Worm (Caenorhabditis elegans) whole organism, L1 larva: Measurements from ENCODE around the gene flp-24.
A peak's percentile ranks its signal among the peaks of the same experiment; 100 is the strongest.

ENCODE experiments used
- C16A3.4 ChIP-seq: fragments of 150-350 bp; optimal IDR thresholded peaks from 2 replicates; lab custom pipeline; 2014; ENCODE audit warnings: missing biosample characterization, missing genetic modification characterization
- ama-1 ChIP-seq: fragments of 150-350 bp; optimal IDR thresholded peaks from 2 replicates; lab custom pipeline; 2014
- egl-27 ChIP-seq, 2 experiments: fragments of 150-350 bp in 1 of 2; sonication (generic microtip); optimal IDR thresholded peaks; 3 replicates each; lab custom pipeline; 2017 to 2018; ENCODE audit warnings: missing biosample characterization in 2 of 2, missing genetic modification characterization in 2 of 2, missing genetic modification reagents in 2 of 2
- fkh-10 ChIP-seq: sonication (generic microtip); optimal IDR thresholded peaks from 2 replicates; lab custom pipeline; 2017; ENCODE audit warnings: missing biosample characterization, missing genetic modification reagents, missing genetic modification characterization
- lin-15B ChIP-seq: fragments of 150-350 bp; sonication (generic microtip); optimal IDR thresholded peaks from 3 replicates; lab custom pipeline; 2014; ENCODE audit warnings: missing biosample characterization, missing genetic modification characterization
- lsy-2 ChIP-seq, 2 experiments: fragments of 150-350 bp; optimal IDR thresholded peaks; 2 replicates each; lab custom pipeline; 2014; ENCODE audit warnings: missing biosample characterization in 2 of 2, missing genetic modification characterization in 2 of 2
- unc-62 ChIP-seq: fragments of 150-350 bp; optimal IDR thresholded peaks from 2 replicates; lab custom pipeline; 2014; ENCODE audit warnings: missing biosample characterization, missing genetic modification reagents, missing genetic modification characterization
- ztf-4 ChIP-seq: fragments of 150-350 bp; optimal IDR thresholded peaks from 2 replicates; lab custom pipeline; 2014; ENCODE audit warnings: missing biosample characterization, missing genetic modification characterization

- TF ChIP-seq unc-62 (GFP tag; lab: Kevin White, UChicago) (no peak), lsy-2 (tag; optimal IDR thresholded peaks at IDR 0.05; lab: Kevin White, UChicago) (peak; percentile 2 to 31), ama-1 (lab: Kevin White, UChicago) (no peak), egl-27 (tag; optimal IDR thresholded peaks at IDR 0.05; lab: Kevin White, UChicago) (no peak), C16A3.4 (tag; lab: Kevin White, UChicago) (no peak), ztf-4 (tag; lab: Kevin White, UChicago) (no peak), fkh-10 (peak; percentile 47), lin-15B (tag; lab: Kevin White, UChicago) (no peak)
Observed at ce11 chrIII:675413-675812, 49.5 kb upstream of the flp-24 start.
